Worm (Caenorhabditis elegans) whole organism, midembryonic: ENCODE results near the gene C53B7.2.
A peak's percentile ranks its signal among the peaks of the same experiment; 100 is the strongest.

Source experiments
- T22C8.4 ChIP-seq: fragments of 200-800 bp; sonication (Bioruptor generic); IDR thresholded peaks from 2 replicates; pipeline ENCODE4 v1.3.6; 2022; ENCODE audit warnings: missing genetic modification characterization, missing compliant biosample characterization
- cog-1 ChIP-seq: sonication (generic microtip); optimal IDR thresholded peaks from 2 replicates; lab custom pipeline; 2016; ENCODE audit warnings: missing genetic modification characterization, missing compliant biosample characterization
- flt-1 ChIP-seq: fragments of 200-800 bp; sonication (Bioruptor generic); IDR thresholded peaks from 2 replicates; pipeline ENCODE4 v1.3.6; 2022; ENCODE audit warnings: missing genetic modification characterization, missing compliant biosample characterization
- klf-2 ChIP-seq: fragments of 200-800 bp; sonication (Bioruptor generic); conservative IDR thresholded peaks from 2 replicates; pipeline ENCODE4 v1.3.6; 2022; ENCODE audit warnings: missing genetic modification reagents, missing genetic modification characterization, missing compliant biosample characterization
- med-1 ChIP-seq: sonication (generic microtip); optimal IDR thresholded peaks from 2 replicates; lab custom pipeline; 2017; ENCODE audit warnings: missing genetic modification characterization, mild to moderate bottlenecking, missing compliant biosample characterization, antibody characterized with exemption, missing genetic modification reagents; ENCODE audit not compliant: insufficient read depth
- ref-1 ChIP-seq: fragments of 200-800 bp; sonication (Bioruptor generic); conservative IDR thresholded peaks from 2 replicates; pipeline ENCODE4 v1.3.6; 2022; ENCODE audit warnings: missing genetic modification reagents, missing genetic modification characterization, missing compliant biosample characterization
- tab-1 ChIP-seq: fragments of 200-800 bp; sonication (Bioruptor generic); IDR thresholded peaks from 2 replicates; pipeline ENCODE4 v1.3.6; 2022; ENCODE audit warnings: missing genetic modification characterization, missing compliant biosample characterization
- ztf-23 ChIP-seq: fragments of 200-800 bp; sonication (Bioruptor generic); IDR thresholded peaks from 2 replicates; pipeline ENCODE4 v1.3.6; 2022; ENCODE audit warnings: missing genetic modification reagents, missing genetic modification characterization, missing compliant biosample characterization
- ztf-29 ChIP-seq: fragments of 200-800 bp; sonication (Bioruptor generic); IDR thresholded peaks from 2 replicates; pipeline ENCODE4 v1.3.6; 2022; ENCODE audit warnings: missing genetic modification reagents, missing genetic modification characterization, missing compliant biosample characterization

The C53B7.2 gene

ce11 chrX:6836065-6836527 is 9.9 kb upstream of the C53B7.2 start, which contains the start of gene F41B4.3:
Gene F41B4.3 (minus strand): TSS chrX:6836115.
- no peak for TF ChIP-seq cog-1 (tag; lab: Kevin White, UChicago)
- TF ChIP-seq klf-2 (GFP tag; lab: Robert Waterston, UW) = no peak
- TF ChIP-seq flt-1 = no peak
- no peak for TF ChIP-seq med-1 (GFP tag; lab: Kevin White, UChicago)
- TF ChIP-seq ztf-29 (GFP tag; lab: Robert Waterston, UW) = no peak
- no peak for TF ChIP-seq tab-1 (GFP tag; lab: Robert Waterston, UW)

- TF ChIP-seq ztf-23 (GFP tag; lab: Robert Waterston, UW) (no peak), ztf-29 (GFP tag; lab: Robert Waterston, UW) (no peak), cog-1 (tag; lab: Kevin White, UChicago) (peak; percentile 47), ref-1 (no peak), T22C8.4 (GFP tag; lab: Robert Waterston, UW) (peak; percentile 87), flt-1 (0 out of 2 replicates have a peak, but pooled peaks have one; percentile 53)
These were observed 5.2 kb upstream of the C53B7.2 start, which contains the start of the genes glr-6 and asg-2 for ce11 chrX:6840670-6841308. Gene glr-6 (minus strand): TSS chrX:6840720. Gene asg-2 (plus strand): TSS chrX:6841258.

ce11 chrX:6844394-6845072 is 1.5 kb upstream of the C53B7.2 start, which contains the start of gene C53B7.3:
Gene C53B7.3 (plus strand): TSS chrX:6844755.
- TF ChIP-seq ztf-29 (GFP tag; lab: Robert Waterston, UW) = no peak
- no peak for TF ChIP-seq ref-1
- TF ChIP-seq klf-2 (GFP tag; lab: Robert Waterston, UW) = no peak
- TF ChIP-seq med-1 (GFP tag; lab: Kevin White, UChicago) = no peak
- no peak for TF ChIP-seq flt-1
- TF ChIP-seq T22C8.4 (GFP tag; lab: Robert Waterston, UW) = no peak

- no peak for TF ChIP-seq ztf-23 (GFP tag; lab: Robert Waterston, UW)
- no peak for TF ChIP-seq tab-1 (GFP tag; lab: Robert Waterston, UW)
- no peak for TF ChIP-seq med-1 (GFP tag; lab: Kevin White, UChicago)
- no peak for TF ChIP-seq ref-1
These were observed 2.6 kb downstream of the C53B7.2 start for ce11 chrX:6848596-6848995.

- no peak for TF ChIP-seq ztf-23 (GFP tag; lab: Robert Waterston, UW)
These were observed 4.4 kb downstream of the C53B7.2 start for ce11 chrX:6850412-6850811.

ce11 chrX:6853318-6853717 is 7.3 kb downstream of the C53B7.2 start, which contains the start of gene rig-3:
Gene rig-3 (plus strand): TSS chrX:6853618.
- TF ChIP-seq ztf-23 (GFP tag; lab: Robert Waterston, UW) = no peak
- TF ChIP-seq flt-1 = no peak
- TF ChIP-seq klf-2 (GFP tag; lab: Robert Waterston, UW) = no peak
- TF ChIP-seq tab-1 (GFP tag; lab: Robert Waterston, UW) = no peak

ce11 chrX:6856793-6857192 is 10.8 kb downstream of the C53B7.2 start:
- TF ChIP-seq med-1 (GFP tag; lab: Kevin White, UChicago) (no peak), flt-1 (no peak), ref-1 (no peak), tab-1 (GFP tag; lab: Robert Waterston, UW) (no peak), T22C8.4 (GFP tag; lab: Robert Waterston, UW) (no peak), klf-2 (GFP tag; lab: Robert Waterston, UW) (no peak), cog-1 (tag; lab: Kevin White, UChicago) (no peak), ztf-23 (GFP tag; lab: Robert Waterston, UW) (no peak), ztf-29 (GFP tag; lab: Robert Waterston, UW) (no peak)

ce11 chrX:6861564-6861963 is 15.5 kb downstream of the C53B7.2 start:
- TF ChIP-seq med-1 (GFP tag; lab: Kevin White, UChicago) = no peak
- no peak for TF ChIP-seq ztf-23 (GFP tag; lab: Robert Waterston, UW)
- no peak for TF ChIP-seq cog-1 (tag; lab: Kevin White, UChicago)
- TF ChIP-seq klf-2 (GFP tag; lab: Robert Waterston, UW) = no peak
- TF ChIP-seq tab-1 (GFP tag; lab: Robert Waterston, UW) = no peak
- TF ChIP-seq flt-1 = no peak
- TF ChIP-seq ref-1 = no peak
- TF ChIP-seq T22C8.4 (GFP tag; lab: Robert Waterston, UW) = no peak
- TF ChIP-seq ztf-29 (GFP tag; lab: Robert Waterston, UW) = no peak

ce11 chrX:6863032-6863431 is 17.0 kb downstream of the C53B7.2 start, which contains the start of gene nep-4:
Gene nep-4 (minus strand): TSS chrX:6863424.
- TF ChIP-seq flt-1 (no peak), med-1 (GFP tag; lab: Kevin White, UChicago) (no peak), tab-1 (GFP tag; lab: Robert Waterston, UW) (no peak), ref-1 (no peak), ztf-23 (GFP tag; lab: Robert Waterston, UW) (no peak), klf-2 (GFP tag; lab: Robert Waterston, UW) (no peak), cog-1 (tag; lab: Kevin White, UChicago) (no peak), T22C8.4 (GFP tag; lab: Robert Waterston, UW) (no peak), ztf-29 (GFP tag; lab: Robert Waterston, UW) (no peak)

- no peak for TF ChIP-seq klf-2 (GFP tag; lab: Robert Waterston, UW)
These were observed 19.8 kb downstream of the C53B7.2 start, which contains the start of gene odr-10 for ce11 chrX:6865839-6866238. Gene odr-10 (minus strand): TSS chrX:6865939.
